Worm (Caenorhabditis elegans): ENCODE data around the gene spe-36.

DNA sequence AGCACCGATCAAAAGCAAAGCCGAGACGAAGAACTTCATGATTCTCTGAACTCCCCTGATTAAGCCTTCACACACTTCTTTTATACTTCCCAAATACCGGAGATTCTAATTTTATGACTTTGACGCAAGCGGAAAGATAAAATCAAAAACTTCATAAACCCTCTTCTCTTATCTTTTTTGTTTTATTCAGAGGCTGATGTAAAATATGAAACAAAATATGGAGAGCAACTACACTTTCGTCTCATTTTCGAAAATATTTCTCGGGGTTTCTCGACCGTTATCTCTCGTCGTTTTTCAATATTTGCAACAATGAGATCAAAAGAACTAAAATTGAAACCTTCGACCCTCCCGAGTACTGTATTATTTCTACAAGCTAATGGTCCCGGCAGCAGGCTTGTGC is 31.0 kb upstream of the spe-36 start, which contains the start of gene lys-4:
- TF ChIP-seq ztf-18 (tag; optimal IDR thresholded peaks at IDR 0.05) (no peak), snpc-4 (GFP tag; optimal IDR thresholded peaks at IDR 0.05) (no peak), snpc-4 (tag; optimal IDR thresholded peaks at IDR 0.05) (no peak), F52B5.7 (tag; optimal IDR thresholded peaks at IDR 0.05) (no peak), ets-4 (GFP tag; optimal IDR thresholded peaks at IDR 0.05) (no peak), xnd-1 (tag; optimal IDR thresholded peaks at IDR 0.05) (no peak), B0336.3 (GFP tag; IDR thresholded peaks at IDR 0.05) (no peak), unc-62 (GFP tag; optimal IDR thresholded peaks at IDR 0.05) (no peak)

All from whole organism, young adult.